Fruit fly (Drosophila melanogaster): Measurements from ENCODE around the gene Ilp8.

Gene Ilp8

dm6 chr3L:17009715-17010491 is 22.0 kb downstream of the Ilp8 start (continued):
- TF ChIP-seq CG8089 (GFP tag; optimal IDR thresholded peaks at IDR 0.05), result no peak
- no peak for TF ChIP-seq hth (optimal IDR thresholded peaks at IDR 0.05)
- no peak for TF ChIP-seq ap (GFP tag; IDR thresholded peaks at IDR 0.05)
- TF ChIP-seq pfk (GFP tag; optimal IDR thresholded peaks at IDR 0.05), result peak; percentile 39
- peak; percentile 31 for TF ChIP-seq CG4328 (GFP tag; optimal IDR thresholded peaks at IDR 0.05)
- no peak for TF ChIP-seq CG16813 (GFP tag; IDR thresholded peaks at IDR 0.05; ENCODE audit: partially characterized antibody)
- TF ChIP-seq Mad (GFP tag; optimal IDR thresholded peaks at IDR 0.05), result no peak
- no peak for TF ChIP-seq Hmx (GFP tag; optimal IDR thresholded peaks at IDR 0.05)
- TF ChIP-seq CTCF (GFP tag; optimal IDR thresholded peaks at IDR 0.05), result no peak
- TF ChIP-seq fd102C (GFP tag; optimal IDR thresholded peaks at IDR 0.05), result no peak
- no peak for TF ChIP-seq sqz (GFP tag; optimal IDR thresholded peaks at IDR 0.05)
- TF ChIP-seq lmd (GFP tag; IDR thresholded peaks at IDR 0.05), result peak; percentile 36; the same call in 1 of the 2 replicates
- TF ChIP-seq Dll (GFP tag; IDR thresholded peaks at IDR 0.05; ENCODE audit: partially characterized antibody), result 0 out of 4 replicates have a peak, but pooled peaks have one; percentile 31
- peak; percentile 43 for TF ChIP-seq fd64A (GFP tag; optimal IDR thresholded peaks at IDR 0.05)
- no peak for TF ChIP-seq Dad (GFP tag; optimal IDR thresholded peaks at IDR 0.05)
- TF ChIP-seq CG31365 (tag; optimal IDR thresholded peaks at IDR 0.05), result no peak
- peak; percentile 60 for TF ChIP-seq ash1 (GFP tag; optimal IDR thresholded peaks at IDR 0.05)
- peak; percentile 7 for TF ChIP-seq odd (GFP tag; optimal IDR thresholded peaks at IDR 0.05)
- TF ChIP-seq sens (GFP tag), result peak; percentile 85
- TF ChIP-seq CG15011 (GFP tag; optimal IDR thresholded peaks at IDR 0.05), result no peak
- TF ChIP-seq ranshi (GFP tag; IDR thresholded peaks at IDR 0.05), result 0 out of 2 replicates have a peak, but pooled peaks have one; percentile 26
- TF ChIP-seq bigmax (GFP tag; optimal IDR thresholded peaks at IDR 0.05), result no peak
- TF ChIP-seq CG3847 (GFP tag; IDR thresholded peaks at IDR 0.05), result peak; percentile 9; the same call in 1 of the 2 replicates
- no peak for TF ChIP-seq sim (GFP tag; IDR thresholded peaks at IDR 0.05)
- TF ChIP-seq Fer1 (GFP tag; optimal IDR thresholded peaks at IDR 0.05), result peak; percentile 67
- TF ChIP-seq Sry-β (GFP tag; optimal IDR thresholded peaks at IDR 0.05), result no peak
- peak; percentile 40; the same call in 1 of the 2 replicates for TF ChIP-seq ato (GFP tag; IDR thresholded peaks at IDR 0.05; ENCODE audit: partially characterized antibody)
- TF ChIP-seq abd-A (tag; optimal IDR thresholded peaks at IDR 0.05), result peak; percentile 95
- TF ChIP-seq HLH3B (GFP tag; IDR thresholded peaks at IDR 0.05), result peak; percentile 28; the same call in 1 of the 2 replicates
- no peak for TF ChIP-seq CG43689 (GFP tag; IDR thresholded peaks at IDR 0.05)
- no peak for TF ChIP-seq CG10147 (GFP tag; optimal IDR thresholded peaks at IDR 0.05)
- no peak for TF ChIP-seq pan (optimal IDR thresholded peaks at IDR 0.05)
- TF ChIP-seq pan (GFP tag; optimal IDR thresholded peaks at IDR 0.05 in 1 of 2, IDR thresholded peaks at IDR 0.05 in 1 of 2), result peak in 1 of 2 experiments; percentile 25
- peak; percentile 92 for TF ChIP-seq CG6175 (GFP tag; IDR thresholded peaks at IDR 0.05)
- TF ChIP-seq chn (GFP tag; optimal IDR thresholded peaks at IDR 0.05), result peak; percentile 51
- TF ChIP-seq CG4617 (GFP tag; optimal IDR thresholded peaks at IDR 0.05; ENCODE audit: borderline replicate concordance), result no peak
- peak; percentile 79 for TF ChIP-seq HmgZ (tag; optimal IDR thresholded peaks at IDR 0.05)
- TF ChIP-seq Dbx (GFP tag; IDR thresholded peaks at IDR 0.05), result peak; percentile 65; the same call in 1 of the 3 replicates
- TF ChIP-seq p53 (GFP tag; optimal IDR thresholded peaks at IDR 0.05), result no peak
- peak; percentile 32 for TF ChIP-seq Hey (tag; optimal IDR thresholded peaks at IDR 0.05)
- TF ChIP-seq Jarid2 (GFP tag; optimal IDR thresholded peaks at IDR 0.05), result peak; percentile 25
- no peak for TF ChIP-seq br (optimal IDR thresholded peaks at IDR 0.05)
- no peak for TF ChIP-seq Tbp (GFP tag; optimal IDR thresholded peaks at IDR 0.05)
- TF ChIP-seq zen2 (GFP tag; IDR thresholded peaks at IDR 0.05; ENCODE audit: partially characterized antibody), result 0 out of 3 replicates have a peak, but pooled peaks have one; percentile 28
- no peak for TF ChIP-seq CG6765 (GFP tag; optimal IDR thresholded peaks at IDR 0.05)
- no peak for TF ChIP-seq Hr3 (GFP tag; optimal IDR thresholded peaks at IDR 0.05)
- peak; percentile 24 for TF ChIP-seq CG18476 (GFP tag; optimal IDR thresholded peaks at IDR 0.05)
- peak; percentile 45 for TF ChIP-seq Meics (GFP tag; optimal IDR thresholded peaks at IDR 0.05)
- TF ChIP-seq CG14050 (GFP tag; IDR thresholded peaks at IDR 0.05), result peak; percentile 34; the same call in 1 of the 3 replicates
- no peak for TF ChIP-seq CG12219 (GFP tag; optimal IDR thresholded peaks at IDR 0.05)
